Worm (Caenorhabditis elegans): ENCODE measurements around the gene hda-6.

DNA sequence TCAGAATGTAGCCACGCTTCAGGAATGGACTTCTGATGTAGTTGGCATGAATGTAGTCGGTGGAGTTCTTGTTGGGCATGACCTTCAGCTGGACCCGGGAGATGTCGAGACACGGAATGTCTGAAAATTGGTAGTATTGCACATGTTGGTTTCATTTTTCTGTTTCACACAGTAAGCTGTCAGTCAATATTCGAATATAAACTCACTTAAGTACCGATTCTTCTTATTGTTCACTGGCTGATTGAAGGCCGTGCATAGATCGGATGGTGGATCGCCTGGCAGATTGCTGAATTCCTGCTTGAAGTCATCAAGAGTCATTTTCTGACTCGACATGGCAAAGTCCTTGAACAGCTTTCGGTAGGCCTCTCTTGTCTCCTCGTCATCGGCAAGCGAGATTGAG is 45.0 kb upstream of the hda-6 start:
- TF ChIP-seq fkh-6 (tag; optimal IDR thresholded peaks at IDR 0.05) (no peak), fax-1 (tag; optimal IDR thresholded peaks at IDR 0.05) (no peak), ama-1 (optimal IDR thresholded peaks at IDR 0.05) (no peak), K02D7.2 (tag; optimal IDR thresholded peaks at IDR 0.05) (no peak), unc-86 (tag; optimal IDR thresholded peaks at IDR 0.05) (no peak), ceh-45 (GFP tag; IDR thresholded peaks at IDR 0.05) (no peak), pqm-1 (tag; optimal IDR thresholded peaks at IDR 0.05) (no peak), mec-3 (tag; optimal IDR thresholded peaks at IDR 0.05; ENCODE audit: borderline replicate concordance) (no peak), pha-4 (tag; optimal IDR thresholded peaks at IDR 0.05) (no peak)

Data from whole organism, late embryonic.